Worm (Caenorhabditis elegans) whole organism, late embryonic: ENCODE results near the gene rpi-1.

Experiments
- C38D4.7 ChIP-seq: fragments of 200-800 bp; sonication (Bioruptor generic); optimal IDR thresholded peaks from 2 replicates; lab custom pipeline; 2018; ENCODE audit warnings: mild to moderate bottlenecking, missing genetic modification characterization, moderate library complexity, missing compliant biosample characterization
- ahr-1 ChIP-seq: sonication (generic microtip); optimal IDR thresholded peaks from 2 replicates; lab custom pipeline; 2016; ENCODE audit warnings: missing genetic modification characterization, missing compliant biosample characterization
- ceh-14 ChIP-seq: sonication (generic microtip); optimal IDR thresholded peaks from 2 replicates; lab custom pipeline; 2016; ENCODE audit warnings: missing genotype, missing genetic modification characterization, missing compliant biosample characterization
- ceh-18 ChIP-seq: sonication (generic microtip); optimal IDR thresholded peaks from 2 replicates; lab custom pipeline; 2016; ENCODE audit warnings: missing genetic modification characterization, missing compliant biosample characterization
- ceh-24 ChIP-seq: sonication (generic microtip); optimal IDR thresholded peaks from 2 replicates; lab custom pipeline; 2016; ENCODE audit warnings: mild to moderate bottlenecking, missing genetic modification characterization, missing compliant biosample characterization
- ceh-31 ChIP-seq: sonication (generic microtip); optimal IDR thresholded peaks from 2 replicates; lab custom pipeline; 2016; ENCODE audit warnings: missing genetic modification characterization, missing compliant biosample characterization
- ceh-45 ChIP-seq: fragments of 200-800 bp; sonication (Bioruptor generic); IDR thresholded peaks from 2 replicates; pipeline ENCODE4 v1.3.6; 2022; ENCODE audit warnings: missing genetic modification reagents, missing genetic modification characterization, missing compliant biosample characterization
- ceh-48 ChIP-seq: sonication (generic microtip); optimal IDR thresholded peaks from 2 replicates; lab custom pipeline; 2016; ENCODE audit warnings: missing genetic modification characterization, inconsistent platforms, missing compliant biosample characterization
- ceh-6 ChIP-seq: fragments of 200-800 bp; sonication (Bioruptor generic); optimal IDR thresholded peaks from 2 replicates; lab custom pipeline; 2018; ENCODE audit warnings: mild to moderate bottlenecking, missing genetic modification characterization, missing compliant biosample characterization
- elt-4 ChIP-seq: sonication (generic microtip); optimal IDR thresholded peaks from 2 replicates; lab custom pipeline; 2016; ENCODE audit warnings: missing genetic modification characterization, missing compliant biosample characterization
- fax-1 ChIP-seq: sonication (generic microtip); optimal IDR thresholded peaks from 2 replicates; lab custom pipeline; 2016; ENCODE audit warnings: missing genotype, missing genetic modification characterization, missing compliant biosample characterization
- hlh-13 ChIP-seq: fragments of 200-800 bp; sonication (Bioruptor generic); optimal IDR thresholded peaks from 2 replicates; lab custom pipeline; 2018; ENCODE audit warnings: mild to moderate bottlenecking, missing genetic modification characterization, missing compliant biosample characterization
- hlh-15 ChIP-seq: sonication (generic microtip); optimal IDR thresholded peaks from 2 replicates; lab custom pipeline; 2016; ENCODE audit warnings: missing genetic modification characterization, missing compliant biosample characterization
- hlh-30 ChIP-seq: sonication (generic microtip); optimal IDR thresholded peaks from 2 replicates; lab custom pipeline; 2017; ENCODE audit warnings: antibody characterized with exemption, missing genetic modification characterization, missing compliant biosample characterization; ENCODE audit not compliant: insufficient read depth
- hlh-8 ChIP-seq: sonication (generic microtip); optimal IDR thresholded peaks from 2 replicates; lab custom pipeline; 2016; ENCODE audit warnings: missing genotype, missing genetic modification characterization, missing compliant biosample characterization
- lim-6 ChIP-seq: sonication (generic microtip); optimal IDR thresholded peaks from 2 replicates; lab custom pipeline; 2016; ENCODE audit warnings: missing genetic modification characterization, missing compliant biosample characterization
- madf-2 ChIP-seq: sonication (generic microtip); optimal IDR thresholded peaks from 2 replicates; lab custom pipeline; 2017; ENCODE audit warnings: missing genetic modification characterization, missing compliant biosample characterization
- mec-3 ChIP-seq: sonication (generic microtip); optimal IDR thresholded peaks from 2 replicates; lab custom pipeline; 2016; ENCODE audit warnings: borderline replicate concordance, missing genetic modification characterization, missing compliant biosample characterization
- nfya-1 ChIP-seq: sonication (generic microtip); optimal IDR thresholded peaks from 2 replicates; lab custom pipeline; 2017; ENCODE audit warnings: missing genetic modification characterization, mild to moderate bottlenecking, missing compliant biosample characterization, antibody characterized with exemption, moderate library complexity
- nhr-232 ChIP-seq: sonication (generic microtip); optimal IDR thresholded peaks from 2 replicates; lab custom pipeline; 2016; ENCODE audit warnings: missing genetic modification characterization, missing compliant biosample characterization
- pag-3 ChIP-seq: sonication (generic microtip); optimal IDR thresholded peaks from 2 replicates; lab custom pipeline; 2016; ENCODE audit warnings: missing compliant biosample characterization, missing genetic modification characterization, borderline replicate concordance
- pat-9 ChIP-seq: fragments of 200-800 bp; sonication (Bioruptor generic); optimal IDR thresholded peaks from 2 replicates; lab custom pipeline; 2018; ENCODE audit warnings: mild to moderate bottlenecking, missing genetic modification characterization, moderate library complexity, missing compliant biosample characterization
- pax-1 ChIP-seq: fragments of 150-350 bp; optimal IDR thresholded peaks from 2 replicates; lab custom pipeline; 2014; ENCODE audit warnings: missing biosample characterization, missing genetic modification characterization
- pha-4 ChIP-seq: fragments of 150-350 bp; optimal IDR thresholded peaks from 2 replicates; lab custom pipeline; 2018; ENCODE audit warnings: missing biosample characterization, missing genetic modification reagents, missing genetic modification characterization
- ref-2 ChIP-seq: sonication (generic microtip); optimal IDR thresholded peaks from 2 replicates; lab custom pipeline; 2016; ENCODE audit warnings: missing genetic modification characterization, missing compliant biosample characterization
- syd-9 ChIP-seq: sonication (generic microtip); optimal IDR thresholded peaks from 2 replicates; lab custom pipeline; 2016; ENCODE audit warnings: mild to moderate bottlenecking, missing genetic modification characterization, moderate library complexity, missing compliant biosample characterization
- tbx-2 ChIP-seq: sonication (generic microtip); optimal IDR thresholded peaks from 2 replicates; lab custom pipeline; 2016; ENCODE audit warnings: missing genetic modification characterization, missing compliant biosample characterization
- tbx-7 ChIP-seq: sonication (generic microtip); optimal IDR thresholded peaks from 2 replicates; lab custom pipeline; 2016; ENCODE audit warnings: missing genotype, missing genetic modification characterization, missing compliant biosample characterization
- ttx-3 ChIP-seq: sonication (generic microtip); optimal IDR thresholded peaks from 2 replicates; lab custom pipeline; 2016; ENCODE audit warnings: missing genetic modification reagents, missing genetic modification characterization, missing compliant biosample characterization
- unc-42 ChIP-seq: sonication (generic microtip); optimal IDR thresholded peaks from 2 replicates; lab custom pipeline; 2016; ENCODE audit warnings: missing genotype, missing genetic modification characterization, missing compliant biosample characterization
- zip-5 ChIP-seq: sonication (generic microtip); optimal IDR thresholded peaks from 2 replicates; lab custom pipeline; 2016; ENCODE audit warnings: missing genetic modification characterization, missing compliant biosample characterization

rpi-1 gene

DNA sequence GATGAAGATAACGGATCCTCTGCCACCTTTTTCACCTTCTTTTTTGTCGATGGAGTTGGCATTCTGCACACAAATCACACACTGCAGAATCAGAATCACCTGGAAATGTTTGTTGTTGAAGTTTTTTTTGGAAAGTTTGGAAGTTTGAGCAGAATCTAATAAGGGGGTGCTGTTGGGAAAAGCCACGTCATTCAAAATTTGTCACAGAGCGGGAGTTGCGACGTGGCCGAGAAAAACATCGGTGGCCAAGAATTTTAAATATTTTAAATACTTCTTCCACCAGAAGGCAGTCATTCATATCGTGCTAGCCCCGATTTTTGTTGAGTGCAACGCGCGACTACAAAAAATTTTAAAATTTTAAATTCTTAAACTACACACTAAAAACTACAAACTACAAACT, at the start of gene rpi-1:
rpi-1 (minus strand) TSS at position 101 of the 400 bp plus-strand sequence.
- TF ChIP-seq ceh-31 (tag; lab: Kevin White, UChicago): no peak
- TF ChIP-seq hlh-30 (tag; lab: Kevin White, UChicago): no peak
- no peak for TF ChIP-seq ceh-14
- no peak for TF ChIP-seq hlh-13 (GFP tag; lab: Kevin White, UChicago)
- no peak for TF ChIP-seq nhr-232
- TF ChIP-seq ceh-48 (tag; lab: Kevin White, UChicago): no peak
- no peak for TF ChIP-seq unc-42 (tag; lab: Kevin White, UChicago)
- no peak for TF ChIP-seq fax-1
- no peak for TF ChIP-seq ttx-3 (tag; lab: Kevin White, UChicago)
- TF ChIP-seq elt-4: no peak
- TF ChIP-seq hlh-15 (tag; lab: Kevin White, UChicago): no peak
- no peak for TF ChIP-seq tbx-7 (tag; lab: Kevin White, UChicago)
- no peak for TF ChIP-seq tbx-2
- no peak for TF ChIP-seq pax-1 (tag; lab: Kevin White, UChicago)
- TF ChIP-seq ref-2: no peak
- TF ChIP-seq pha-4 (tag; lab: Kevin White, UChicago): no peak
- TF ChIP-seq ceh-18 (tag; lab: Kevin White, UChicago): no peak
- TF ChIP-seq mec-3 (tag; lab: Kevin White, UChicago): no peak

DNA sequence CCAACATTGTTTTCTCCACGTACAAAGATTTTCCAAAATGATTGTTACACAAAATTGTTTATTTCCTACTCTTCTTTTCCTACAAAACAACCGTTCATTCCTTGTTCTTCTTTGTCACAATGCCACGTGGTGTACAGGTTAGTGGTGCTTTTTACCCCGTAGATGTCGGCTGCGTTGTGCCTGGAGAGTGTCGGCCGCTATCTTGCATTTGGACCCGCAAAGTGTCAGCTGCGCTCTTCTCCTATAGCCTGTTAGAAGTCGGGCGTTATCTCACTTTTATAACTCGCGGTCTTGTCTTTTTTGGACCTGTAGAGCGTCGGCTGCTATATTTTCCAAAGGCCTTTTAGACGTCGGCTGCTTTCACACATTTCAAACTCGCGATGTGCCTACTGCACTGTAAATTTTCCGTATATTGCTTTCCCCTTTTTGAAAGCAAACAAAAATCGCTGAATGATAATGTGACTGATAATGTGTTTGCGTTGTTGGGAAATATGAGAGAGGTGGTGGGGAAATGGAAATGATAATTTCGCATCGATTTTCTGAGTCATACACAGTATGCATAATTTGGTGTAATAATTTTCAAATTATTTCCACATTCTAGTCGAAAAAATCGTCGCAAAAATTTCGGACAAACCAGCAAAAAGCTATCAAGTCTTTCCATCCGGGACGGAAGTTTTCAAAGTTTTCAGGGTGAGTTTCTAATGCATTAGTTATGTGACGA, 48.6 kb upstream of the rpi-1 start, which contains the start of gene F01D5.8:
F01D5.8 (plus strand) TSS at position 51 of the 721 bp plus-strand sequence.
- no peak for TF ChIP-seq syd-9 (tag; lab: Kevin White, UChicago)
- TF ChIP-seq pat-9 (tag; lab: Kevin White, UChicago): no peak
- TF ChIP-seq ceh-18 (tag; lab: Kevin White, UChicago): no peak
- no peak for TF ChIP-seq ceh-14
- no peak for TF ChIP-seq madf-2
- TF ChIP-seq ceh-24 (tag; lab: Kevin White, UChicago): no peak
- no peak for TF ChIP-seq hlh-13 (GFP tag; lab: Kevin White, UChicago)
- TF ChIP-seq ceh-6 (GFP tag; lab: Kevin White, UChicago): no peak

DNA sequence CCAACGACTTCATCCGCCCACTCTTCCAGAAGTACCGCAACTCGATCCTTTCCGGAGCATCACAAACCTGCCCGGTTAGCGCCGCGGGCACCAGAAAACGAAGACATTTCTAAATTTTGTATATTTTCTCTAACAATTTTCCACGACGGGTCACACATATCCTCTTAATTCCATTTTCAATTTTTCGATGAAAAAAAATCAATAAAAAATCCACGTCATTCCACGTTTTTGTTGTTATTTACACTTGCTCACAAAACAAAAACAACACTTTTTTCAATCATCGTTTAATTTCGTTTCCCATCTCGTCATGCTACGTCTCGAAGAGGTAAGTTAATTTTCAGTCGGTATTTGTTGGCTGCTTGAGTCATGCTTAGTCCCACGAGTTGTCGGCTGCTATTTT, 46.1 kb upstream of the rpi-1 start, which contains the start of gene F01D5.7:
F01D5.7 (plus strand) TSS at position 301 of the 400 bp plus-strand sequence.
- no peak for TF ChIP-seq hlh-8 (tag; lab: Kevin White, UChicago)
- no peak for TF ChIP-seq zip-5 (tag; lab: Kevin White, UChicago)
- TF ChIP-seq, all 69 proteins: peak for 0

DNA sequence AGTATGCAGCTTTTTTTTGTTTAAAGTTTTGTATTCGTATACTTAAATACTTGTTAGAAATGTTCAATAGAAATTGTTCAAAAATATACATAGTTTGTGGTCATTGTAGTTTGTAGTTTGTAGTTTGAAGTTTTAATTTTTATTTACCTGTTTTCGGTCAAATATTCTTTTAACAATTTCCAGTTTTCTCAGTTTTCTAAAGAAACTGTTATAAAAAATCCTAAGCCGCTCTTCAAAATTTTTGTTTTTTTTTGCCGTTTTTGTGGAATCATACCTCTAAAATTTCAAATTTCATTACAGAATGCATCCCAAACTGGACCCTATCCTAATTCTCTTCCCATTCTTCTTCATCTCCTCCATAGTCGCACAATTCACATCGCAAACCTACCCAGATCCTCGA, 44.0 kb upstream of the rpi-1 start, which contains the start of gene F01D5.6:
F01D5.6 (plus strand) TSS at position 301 of the 400 bp plus-strand sequence.
- TF ChIP-seq nfya-1 (tag; lab: Kevin White, UChicago) (no peak), ahr-1 (tag; lab: Kevin White, UChicago) (no peak)
- TF ChIP-seq, all 69 proteins: peak for 0

DNA sequence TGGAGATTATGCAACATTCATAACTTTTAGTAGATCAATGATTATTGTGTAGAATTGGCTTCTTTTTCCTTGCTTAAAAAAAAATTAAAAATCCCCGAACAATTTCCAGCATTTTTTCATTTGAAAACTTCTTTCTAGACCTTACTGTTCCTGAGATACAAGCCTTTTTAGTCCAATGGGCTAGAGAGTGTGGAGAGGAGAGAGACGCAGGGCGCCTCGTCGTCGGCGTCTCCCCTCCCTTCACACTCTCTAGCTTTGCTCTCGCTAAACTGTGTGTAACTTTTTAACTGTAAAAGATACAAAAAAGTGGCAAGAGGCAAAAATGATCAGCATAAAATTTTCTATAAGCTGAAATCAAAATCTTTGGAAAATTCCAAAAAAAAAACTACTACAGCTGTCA, 43.0 kb upstream of the rpi-1 start:
- TF ChIP-seq C38D4.7 (GFP tag; lab: Kevin White, UChicago) (no peak), pag-3 (tag; lab: Kevin White, UChicago) (no peak), lim-6 (tag; lab: Kevin White, UChicago) (no peak), hlh-15 (tag; lab: Kevin White, UChicago) (no peak), ceh-45 (GFP tag; lab: Robert Waterston, UW) (no peak), syd-9 (tag; lab: Kevin White, UChicago) (no peak), tbx-7 (tag; lab: Kevin White, UChicago) (no peak)
